Worm (Caenorhabditis elegans) whole organism, young adult: ENCODE measurements around the gene fut-1.

Source experiments
- B0035.1 ChIP-seq: sonication (generic microtip); optimal IDR thresholded peaks from 2 replicates; lab custom pipeline; 2016; ENCODE audit warnings: missing genetic modification characterization, mild to moderate bottlenecking, missing compliant biosample characterization, missing genotype, missing genetic modification reagents
- B0336.3 ChIP-seq: fragments of 200-800 bp; sonication (Bioruptor generic); IDR thresholded peaks from 2 replicates; pipeline ENCODE4 v1.3.6; 2022; ENCODE audit warnings: missing genetic modification characterization, missing compliant biosample characterization
- D2030.7 ChIP-seq: fragments of 200-800 bp; sonication (Bioruptor generic); IDR thresholded peaks from 2 replicates; pipeline ENCODE4 v1.3.6; 2022; ENCODE audit warnings: missing genetic modification reagents, missing genetic modification characterization, missing compliant biosample characterization
- F23B12.7 ChIP-seq: sonication (generic microtip); optimal IDR thresholded peaks from 2 replicates; lab custom pipeline; 2017; ENCODE audit warnings: missing genetic modification characterization, mild to moderate bottlenecking, missing compliant biosample characterization, antibody characterized with exemption, moderate library complexity; ENCODE audit not compliant: insufficient read depth
- F49E8.2 ChIP-seq: sonication (generic microtip); optimal IDR thresholded peaks from 3 replicates; lab custom pipeline; 2017; ENCODE audit warnings: missing genetic modification characterization, mild to moderate bottlenecking, missing compliant biosample characterization, antibody characterized with exemption, moderate library complexity; ENCODE audit not compliant: insufficient read depth
- K11D2.4 ChIP-seq: fragments of 200-800 bp; sonication (Bioruptor generic); IDR thresholded peaks from 2 replicates; pipeline ENCODE4 v1.3.6; 2022; ENCODE audit warnings: missing genetic modification reagents, missing genetic modification characterization, missing compliant biosample characterization
- K12H6.12 ChIP-seq: fragments of 200-800 bp; sonication (Bioruptor generic); optimal IDR thresholded peaks from 2 replicates; lab custom pipeline; 2018; ENCODE audit warnings: mild to moderate bottlenecking, missing genetic modification characterization, missing compliant biosample characterization
- T26A5.8 ChIP-seq: sonication (generic microtip); optimal IDR thresholded peaks from 2 replicates; lab custom pipeline; 2016; ENCODE audit warnings: missing genetic modification characterization, missing compliant biosample characterization
- Y53G8AR.9 ChIP-seq: fragments of 200-800 bp; sonication (Bioruptor generic); conservative IDR thresholded peaks from 2 replicates; pipeline ENCODE4 v1.3.6; 2022; ENCODE audit warnings: missing genetic modification reagents, missing genetic modification characterization, missing compliant biosample characterization
- Y67H2A.10 ChIP-seq: fragments of 200-800 bp; sonication (Bioruptor generic); conservative IDR thresholded peaks from 2 replicates; pipeline ENCODE4 v1.3.6; 2022; ENCODE audit warnings: missing genetic modification reagents, missing genetic modification characterization, missing compliant biosample characterization
- ZK185.1 ChIP-seq: sonication (generic microtip); optimal IDR thresholded peaks from 2 replicates; lab custom pipeline; 2016; ENCODE audit warnings: mild to moderate bottlenecking, missing genetic modification characterization, missing compliant biosample characterization; ENCODE audit not compliant: poor library complexity, severe bottlenecking
- aptf-2 ChIP-seq: fragments of 200-800 bp; sonication (Bioruptor generic); conservative IDR thresholded peaks from 2 replicates; pipeline ENCODE4 v1.3.6; 2022; ENCODE audit warnings: missing genetic modification reagents, missing genetic modification characterization, missing compliant biosample characterization
- attf-5 ChIP-seq: fragments of 200-800 bp; sonication (Bioruptor generic); optimal IDR thresholded peaks from 2 replicates; lab custom pipeline; 2018; ENCODE audit warnings: mild to moderate bottlenecking, missing genetic modification characterization, missing compliant biosample characterization
- bed-1 ChIP-seq: fragments of 200-800 bp; sonication (Bioruptor generic); IDR thresholded peaks from 2 replicates; pipeline ENCODE4 v1.3.6; 2022; ENCODE audit warnings: missing genetic modification reagents, missing genetic modification characterization, missing compliant biosample characterization
- bed-2 ChIP-seq: fragments of 200-800 bp; sonication (Bioruptor generic); IDR thresholded peaks from 2 replicates; pipeline ENCODE4 v1.3.6; 2022; ENCODE audit warnings: missing genetic modification reagents, missing genetic modification characterization, missing compliant biosample characterization
- ceh-40 ChIP-seq: fragments of 200-800 bp; sonication (Bioruptor generic); IDR thresholded peaks from 2 replicates; pipeline ENCODE4 v1.3.6; 2022; ENCODE audit warnings: missing genetic modification characterization, missing compliant biosample characterization
- ceh-58 ChIP-seq: fragments of 200-800 bp; sonication (Bioruptor generic); IDR thresholded peaks from 2 replicates; pipeline ENCODE4 v1.3.6; 2022; ENCODE audit warnings: missing genetic modification characterization, missing compliant biosample characterization
- ceh-79 ChIP-seq: sonication (generic microtip); optimal IDR thresholded peaks from 2 replicates; lab custom pipeline; 2017; ENCODE audit warnings: mild to moderate bottlenecking, missing genetic modification characterization, missing compliant biosample characterization
- egrh-3 ChIP-seq: fragments of 200-800 bp; sonication (Bioruptor generic); IDR thresholded peaks from 2 replicates; pipeline ENCODE4 v1.3.6; 2022; ENCODE audit warnings: missing genetic modification reagents, missing genetic modification characterization, missing compliant biosample characterization
- ekl-4 ChIP-seq: fragments of 200-800 bp; sonication (Bioruptor generic); IDR thresholded peaks from 2 replicates; pipeline ENCODE4 v1.3.6; 2022; ENCODE audit warnings: missing genetic modification reagents, missing genetic modification characterization, missing compliant biosample characterization
- ets-4 ChIP-seq: fragments of 200-800 bp; sonication (Bioruptor generic); optimal IDR thresholded peaks from 2 replicates; lab custom pipeline; 2018; ENCODE audit warnings: mild to moderate bottlenecking, missing genetic modification characterization, missing compliant biosample characterization
- fkh-3 ChIP-seq: sonication (generic microtip); optimal IDR thresholded peaks from 2 replicates; lab custom pipeline; 2016; ENCODE audit warnings: mild to moderate bottlenecking, missing genetic modification characterization, missing compliant biosample characterization
- him-1 ChIP-seq: sonication (generic microtip); optimal IDR thresholded peaks from 2 replicates; lab custom pipeline; 2016; ENCODE audit warnings: missing genotype, missing genetic modification reagents, missing genetic modification characterization, missing compliant biosample characterization
- hmg-1.2 ChIP-seq: fragments of 200-800 bp; sonication (Bioruptor generic); IDR thresholded peaks from 2 replicates; pipeline ENCODE4 v1.3.6; 2022; ENCODE audit warnings: missing genetic modification reagents, missing genetic modification characterization, missing compliant biosample characterization
- hmg-20 ChIP-seq: fragments of 200-800 bp; sonication (Bioruptor generic); IDR thresholded peaks from 2 replicates; pipeline ENCODE4 v1.3.6; 2022; ENCODE audit warnings: missing genetic modification reagents, missing genetic modification characterization, missing compliant biosample characterization
- hsf-1 ChIP-seq: fragments of 200-800 bp; sonication (Bioruptor generic); IDR thresholded peaks from 2 replicates; pipeline ENCODE4 v1.3.6; 2022; ENCODE audit warnings: missing genetic modification reagents, missing genetic modification characterization, missing compliant biosample characterization
- let-526 ChIP-seq: fragments of 200-800 bp; sonication (Bioruptor generic); IDR thresholded peaks from 2 replicates; pipeline ENCODE4 v1.3.6; 2022; ENCODE audit warnings: missing genetic modification reagents, missing genetic modification characterization, missing compliant biosample characterization
- lin-40 ChIP-seq: sonication (generic microtip); optimal IDR thresholded peaks from 2 replicates; lab custom pipeline; 2016; ENCODE audit warnings: missing genetic modification characterization, mild to moderate bottlenecking, missing compliant biosample characterization, missing genotype, missing genetic modification reagents
- lsl-1 ChIP-seq: fragments of 200-800 bp; sonication (Bioruptor generic); optimal IDR thresholded peaks from 2 replicates; lab custom pipeline; 2018; ENCODE audit warnings: mild to moderate bottlenecking, missing genetic modification characterization, moderate library complexity, missing compliant biosample characterization
- lsy-27 ChIP-seq: sonication (generic microtip); optimal IDR thresholded peaks from 2 replicates; lab custom pipeline; 2017; ENCODE audit warnings: missing genetic modification characterization, mild to moderate bottlenecking, missing compliant biosample characterization, antibody characterized with exemption, missing genotype, borderline replicate concordance; ENCODE audit not compliant: insufficient read depth
- madf-8 ChIP-seq: fragments of 200-800 bp; sonication (Bioruptor generic); conservative IDR thresholded peaks from 2 replicates; pipeline ENCODE4 v1.3.6; 2022; ENCODE audit warnings: missing genetic modification reagents, missing genetic modification characterization, missing compliant biosample characterization
- mel-28 ChIP-seq: sonication (generic microtip); optimal IDR thresholded peaks from 2 replicates; lab custom pipeline; 2016; ENCODE audit warnings: borderline replicate concordance, mild to moderate bottlenecking, missing genetic modification characterization, missing compliant biosample characterization
- mxl-1 ChIP-seq: sonication (generic microtip); optimal IDR thresholded peaks from 2 replicates; lab custom pipeline; 2016; ENCODE audit warnings: missing genetic modification characterization, missing compliant biosample characterization
- nhr-120 ChIP-seq: fragments of 200-800 bp; sonication (Bioruptor generic); IDR thresholded peaks from 2 replicates; pipeline ENCODE4 v1.3.6; 2022; ENCODE audit warnings: missing genetic modification characterization, missing compliant biosample characterization
- nhr-179 ChIP-seq: sonication (generic microtip); optimal IDR thresholded peaks from 2 replicates; lab custom pipeline; 2016; ENCODE audit warnings: mild to moderate bottlenecking, missing genetic modification characterization, missing compliant biosample characterization
- nhr-27 ChIP-seq: fragments of 200-800 bp; sonication (Bioruptor generic); optimal IDR thresholded peaks from 2 replicates; lab custom pipeline; 2018; ENCODE audit warnings: mild to moderate bottlenecking, missing genetic modification characterization, moderate library complexity, missing compliant biosample characterization
- nhr-80 ChIP-seq: sonication (generic microtip); optimal IDR thresholded peaks from 2 replicates; lab custom pipeline; 2016; ENCODE audit warnings: missing genetic modification characterization, missing compliant biosample characterization
- nhr-90 ChIP-seq: sonication (generic microtip); optimal IDR thresholded peaks from 2 replicates; lab custom pipeline; 2016; ENCODE audit warnings: missing genotype, mild to moderate bottlenecking, missing genetic modification characterization, missing compliant biosample characterization
- pbrm-1 ChIP-seq: fragments of 200-800 bp; sonication (Bioruptor generic); IDR thresholded peaks from 2 replicates; pipeline ENCODE4 v1.3.6; 2022; ENCODE audit warnings: missing genetic modification reagents, missing genetic modification characterization, missing compliant biosample characterization
- snpc-1.3 ChIP-seq: sonication (generic microtip); optimal IDR thresholded peaks from 2 replicates; lab custom pipeline; 2017; ENCODE audit warnings: missing genetic modification characterization, mild to moderate bottlenecking, missing compliant biosample characterization, antibody characterized with exemption, moderate library complexity, missing genotype, missing genetic modification reagents; ENCODE audit not compliant: insufficient read depth
- somi-1 ChIP-seq: fragments of 200-800 bp; sonication (Bioruptor generic); optimal IDR thresholded peaks from 2 replicates; lab custom pipeline; 2018; ENCODE audit warnings: mild to moderate bottlenecking, missing genetic modification characterization, missing compliant biosample characterization
- tlf-1 ChIP-seq: fragments of 200-800 bp; sonication (Bioruptor generic); optimal IDR thresholded peaks from 2 replicates; lab custom pipeline; 2018; ENCODE audit warnings: mild to moderate bottlenecking, missing genetic modification characterization, missing compliant biosample characterization
- zfh-2 ChIP-seq: fragments of 200-800 bp; sonication (Bioruptor generic); conservative IDR thresholded peaks from 2 replicates; pipeline ENCODE4 v1.3.6; 2022; ENCODE audit warnings: missing genetic modification reagents, missing genetic modification characterization, missing compliant biosample characterization
- ztf-18 ChIP-seq: sonication (generic microtip); optimal IDR thresholded peaks from 2 replicates; lab custom pipeline; 2016; ENCODE audit warnings: missing genotype, mild to moderate bottlenecking, missing genetic modification characterization, missing compliant biosample characterization
- ztf-26 ChIP-seq: sonication (generic microtip); optimal IDR thresholded peaks from 2 replicates; lab custom pipeline; 2017; ENCODE audit warnings: missing genetic modification characterization, missing compliant biosample characterization
- ztf-28 ChIP-seq: fragments of 200-800 bp; sonication (Bioruptor generic); IDR thresholded peaks from 2 replicates; pipeline ENCODE4 v1.3.6; 2022; ENCODE audit warnings: missing genetic modification reagents, missing genetic modification characterization, missing compliant biosample characterization
- ztf-6 ChIP-seq: fragments of 200-800 bp; sonication (Bioruptor generic); IDR thresholded peaks from 2 replicates; pipeline ENCODE4 v1.3.6; 2022; ENCODE audit warnings: missing genetic modification reagents, missing genetic modification characterization, missing compliant biosample characterization

fut-1 gene

ce11 chrII:8741277-8741676 is 18.1 kb downstream of the fut-1 start (continued):
- TF ChIP-seq ZK185.1 (no peak), bed-2 (GFP tag; lab: Robert Waterston, UW) (no peak), Y67H2A.10 (GFP tag; lab: Robert Waterston, UW) (no peak), somi-1 (peak; percentile 34), ets-4 (GFP tag; lab: Kevin White, UChicago) (no peak), F23B12.7 (tag; lab: Kevin White, UChicago) (no peak), egrh-3 (GFP tag; lab: Robert Waterston, UW) (no peak), nhr-90 (tag; lab: Kevin White, UChicago) (no peak)

DNA sequence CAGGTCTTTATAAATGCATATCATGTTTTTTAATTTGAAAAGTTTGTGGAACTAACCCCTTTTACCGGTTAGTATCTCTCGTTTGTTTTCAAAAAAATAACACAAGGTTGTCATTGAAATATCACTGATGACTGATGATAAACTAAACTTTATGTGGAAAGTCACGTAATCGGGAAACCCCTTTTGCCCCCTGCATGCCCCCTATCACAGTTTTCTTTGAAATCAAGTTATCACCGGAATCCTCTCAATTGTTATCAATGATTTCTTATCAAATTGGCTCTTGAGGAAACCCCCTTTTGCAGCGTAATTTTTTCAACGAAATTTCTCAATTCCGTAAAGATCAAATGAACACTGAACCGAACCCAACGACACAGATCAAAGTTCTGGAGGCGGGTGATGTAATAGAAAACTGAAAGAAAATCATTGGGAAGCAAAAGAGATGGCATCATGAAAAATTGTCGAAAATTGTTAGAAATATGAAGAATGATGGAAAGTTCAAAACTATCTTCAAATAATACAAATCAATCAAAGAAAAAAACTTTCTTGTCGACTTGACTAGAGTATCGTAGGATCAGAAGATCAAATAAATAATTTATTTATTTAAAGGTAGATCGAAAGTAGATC is 19.0 kb downstream of the fut-1 start:
- TF ChIP-seq lsy-27 (tag; lab: Kevin White, UChicago), result no peak
- 0 out of 2 replicates have a peak, but pooled peaks have one; percentile 21 for TF ChIP-seq let-526 (GFP tag; lab: Robert Waterston, UW)
- TF ChIP-seq snpc-1.3 (tag; lab: Kevin White, UChicago), result no peak
- TF ChIP-seq aptf-2 (GFP tag; lab: Robert Waterston, UW), result no peak
- TF ChIP-seq K12H6.12 (tag; lab: Kevin White, UChicago), result no peak
- no peak for TF ChIP-seq F49E8.2 (tag; lab: Kevin White, UChicago)
- no peak for TF ChIP-seq ceh-79 (tag; lab: Kevin White, UChicago)
- TF ChIP-seq pbrm-1, result no peak
- TF ChIP-seq D2030.7 (GFP tag; lab: Robert Waterston, UW), result no peak
- TF ChIP-seq K11D2.4, result no peak
- TF ChIP-seq nhr-120 (GFP tag; lab: Robert Waterston, UW), result no peak
- no peak for TF ChIP-seq Y53G8AR.9 (GFP tag; lab: Robert Waterston, UW)
- TF ChIP-seq hmg-1.2 (GFP tag; lab: Robert Waterston, UW), result no peak
- TF ChIP-seq hsf-1 (GFP tag; lab: Robert Waterston, UW), result no peak
- no peak for TF ChIP-seq ceh-40 (GFP tag; lab: Robert Waterston, UW)
- TF ChIP-seq zfh-2 (GFP tag; lab: Robert Waterston, UW), result no peak
- TF ChIP-seq T26A5.8 (tag; lab: Kevin White, UChicago), result no peak
- TF ChIP-seq ztf-18, result no peak
- no peak for TF ChIP-seq lsl-1 (GFP tag; lab: Kevin White, UChicago)
- TF ChIP-seq ceh-58 (GFP tag; lab: Robert Waterston, UW), result no peak
- TF ChIP-seq ekl-4 (GFP tag; lab: Robert Waterston, UW), result no peak
- peak; percentile 72 for TF ChIP-seq lin-40 (tag; lab: Kevin White, UChicago)
- peak; percentile 73 for TF ChIP-seq ztf-26 (tag; lab: Kevin White, UChicago)
- peak; percentile 58 for TF ChIP-seq B0336.3
- TF ChIP-seq nhr-179, result no peak
- TF ChIP-seq tlf-1 (GFP tag; lab: Kevin White, UChicago), result peak; percentile 28
- TF ChIP-seq attf-5 (GFP tag; lab: Kevin White, UChicago), result no peak
- TF ChIP-seq bed-1, result no peak
- no peak for TF ChIP-seq mel-28 (tag; lab: Kevin White, UChicago)
- TF ChIP-seq madf-8 (GFP tag; lab: Robert Waterston, UW), result no peak
- no peak for TF ChIP-seq hmg-20
- TF ChIP-seq nhr-80, result peak; percentile 90
- no peak for TF ChIP-seq ztf-6 (GFP tag; lab: Robert Waterston, UW)
- no peak for TF ChIP-seq B0035.1 (tag; lab: Kevin White, UChicago)
- TF ChIP-seq mxl-1 (tag; lab: Kevin White, UChicago), result no peak
- no peak for TF ChIP-seq fkh-3 (tag; lab: Kevin White, UChicago)
- TF ChIP-seq Y67H2A.10 (GFP tag; lab: Robert Waterston, UW), result no peak
- TF ChIP-seq ztf-28 (GFP tag; lab: Robert Waterston, UW), result no peak
- no peak for TF ChIP-seq nhr-27 (tag; lab: Kevin White, UChicago)
- no peak for TF ChIP-seq him-1 (tag; lab: Kevin White, UChicago)
